Worm (Caenorhabditis elegans) whole organism, dauer: ENCODE results near the gene ccr-4.

Source experiments
- unc-62 ChIP-seq: sonication (generic microtip); optimal IDR thresholded peaks from 2 replicates; lab custom pipeline; 2017; ENCODE audit warnings: missing biosample characterization, missing genetic modification reagents, missing genetic modification characterization

Gene ccr-4

ce11 chrIV:12371879-12372278, 10.5 kb downstream of the ccr-4 start, which contains the start of gene wdr-46:
TSS of gene wdr-46 (plus strand) at chrIV:12372253.
- no peak for TF ChIP-seq unc-62

DNA sequence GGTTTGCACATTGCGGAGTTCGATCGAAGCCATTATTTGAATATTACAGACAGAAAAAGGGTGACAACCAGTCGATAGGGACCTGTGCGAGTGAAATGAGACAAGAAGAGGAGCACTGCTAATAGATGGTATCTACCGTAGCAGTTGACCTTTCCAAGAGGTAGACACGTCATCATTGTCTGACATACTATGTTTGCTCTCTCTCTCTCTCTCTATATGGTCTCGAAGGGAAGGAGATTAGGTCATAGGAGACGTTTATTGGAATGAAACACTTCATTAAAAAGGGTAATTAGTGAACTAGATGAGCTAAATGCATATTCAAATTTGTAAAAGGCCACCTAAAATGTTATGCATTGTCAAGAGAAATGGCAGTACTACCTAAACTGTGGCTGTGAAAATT, 14.7 kb downstream of the ccr-4 start, which contains the start of gene atz-1:
Gene atz-1, minus strand, starts transcription at position 101 of the 400 bp plus-strand sequence.
- TF ChIP-seq unc-62: no peak

ce11 chrIV:12378919-12379318, 17.6 kb downstream of the ccr-4 start:
- no peak for TF ChIP-seq unc-62

ce11 chrIV:12379784-12380183, 18.4 kb downstream of the ccr-4 start, which contains the start of gene thn-1:
TSS of gene thn-1 (plus strand) at chrIV:12380084.
- TF ChIP-seq unc-62: no peak

DNA sequence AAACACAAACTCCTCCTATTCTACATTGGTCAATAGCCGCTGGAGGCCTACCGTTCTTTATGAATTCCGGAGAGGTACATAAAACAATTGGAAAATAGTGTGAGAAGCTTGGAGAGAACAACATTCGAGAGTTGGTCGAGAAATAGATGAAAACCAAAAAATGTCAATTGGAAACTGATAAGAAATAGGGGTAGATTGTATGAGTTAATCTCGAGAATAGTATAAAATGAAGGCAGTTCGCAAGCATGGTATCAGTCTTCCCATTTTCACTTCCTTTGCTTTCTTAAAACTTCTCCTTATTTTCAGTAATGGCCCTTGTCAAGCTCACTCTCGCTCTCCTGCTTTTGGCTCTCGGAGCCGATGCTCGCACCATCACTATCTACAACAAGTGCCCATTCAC, 21.5 kb downstream of the ccr-4 start, which contains the start of gene thn-2:
Gene thn-2, plus strand, starts transcription at position 307 of the 400 bp plus-strand sequence.
- TF ChIP-seq unc-62: no peak

DNA sequence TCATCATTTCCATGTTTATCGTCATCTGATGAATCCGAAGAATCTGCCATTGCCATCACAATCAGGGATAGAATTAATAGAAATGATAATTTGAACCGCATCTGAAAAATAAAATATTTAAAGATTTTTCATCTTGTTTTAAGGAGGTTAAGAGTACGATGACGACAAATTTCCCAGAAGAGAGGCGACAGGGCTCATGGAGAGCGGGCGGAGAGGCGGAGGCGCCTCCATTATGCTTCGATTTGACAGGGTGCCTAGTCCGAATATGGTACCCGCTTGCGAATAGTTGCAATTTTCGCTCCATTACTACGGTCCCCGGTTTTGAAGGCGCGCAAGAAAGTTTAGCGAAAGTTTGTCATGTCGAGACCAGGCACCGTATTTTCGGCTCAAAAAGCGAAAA, 23.7 kb downstream of the ccr-4 start, which contains the start of gene F28D1.6:
Gene F28D1.6, minus strand, starts transcription at position 101 of the 400 bp plus-strand sequence.
- no peak for TF ChIP-seq unc-62

DNA sequence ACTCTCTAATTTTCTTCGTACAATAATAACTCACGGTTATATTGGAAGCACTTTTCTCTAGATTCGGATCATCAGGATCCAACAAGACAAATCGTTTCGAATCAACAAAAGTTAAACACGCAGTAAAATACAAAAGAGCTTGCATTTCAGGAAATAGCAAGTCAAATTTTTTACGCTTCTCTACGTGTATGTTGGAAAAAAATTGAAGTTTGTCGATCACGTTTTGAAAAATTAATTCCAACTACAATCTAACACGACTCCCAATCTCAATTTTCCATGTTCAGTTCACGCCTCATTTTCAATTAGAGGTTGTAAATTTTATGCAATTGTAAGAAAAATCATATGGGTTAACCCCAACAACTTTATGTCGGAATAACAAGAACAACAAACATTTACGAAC, 28.6 kb downstream of the ccr-4 start, which contains the start of gene spe-45:
Gene spe-45, minus strand, starts transcription at position 145 of the 400 bp plus-strand sequence.
- TF ChIP-seq unc-62: no peak

DNA sequence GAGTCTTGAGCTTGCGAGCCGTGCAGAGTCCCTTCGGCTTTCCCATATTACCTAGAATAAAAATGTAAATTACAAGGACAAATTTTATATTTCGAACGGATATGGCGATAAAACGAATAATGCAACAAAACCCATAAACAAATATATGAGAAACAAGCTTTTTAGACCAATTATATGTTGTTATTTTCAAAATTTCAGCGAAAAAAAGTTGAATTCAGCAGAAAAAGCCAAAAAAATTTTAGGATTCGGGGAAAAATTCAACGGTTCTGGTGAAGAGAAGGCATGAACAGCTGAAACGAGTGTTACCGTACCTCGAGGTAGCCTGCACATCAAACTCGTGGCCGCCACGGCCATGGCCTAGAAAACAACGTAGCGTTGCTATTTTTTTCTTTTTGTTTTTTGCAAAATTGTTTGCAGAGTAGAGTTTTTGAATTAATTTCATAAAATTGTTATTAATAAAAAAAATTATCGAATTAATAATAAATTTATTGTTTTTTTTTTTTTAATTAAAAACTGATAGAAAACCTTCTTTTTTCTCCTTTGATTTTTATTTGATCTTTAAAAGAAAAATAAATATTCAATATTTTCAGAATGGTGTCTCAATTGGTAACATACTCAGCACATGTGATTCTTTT, 29.8 kb downstream of the ccr-4 start, which contains the start of the genes rps-23 and dpm-3:
Gene rps-23, minus strand, starts transcription at position 51 of the 635 bp plus-strand sequence.
Gene dpm-3, plus strand, starts transcription at position 585 of the 635 bp plus-strand sequence.
- TF ChIP-seq unc-62: no peak

ce11 chrIV:12396645-12397258, 35.4 kb downstream of the ccr-4 start:
- TF ChIP-seq unc-62: no peak

DNA sequence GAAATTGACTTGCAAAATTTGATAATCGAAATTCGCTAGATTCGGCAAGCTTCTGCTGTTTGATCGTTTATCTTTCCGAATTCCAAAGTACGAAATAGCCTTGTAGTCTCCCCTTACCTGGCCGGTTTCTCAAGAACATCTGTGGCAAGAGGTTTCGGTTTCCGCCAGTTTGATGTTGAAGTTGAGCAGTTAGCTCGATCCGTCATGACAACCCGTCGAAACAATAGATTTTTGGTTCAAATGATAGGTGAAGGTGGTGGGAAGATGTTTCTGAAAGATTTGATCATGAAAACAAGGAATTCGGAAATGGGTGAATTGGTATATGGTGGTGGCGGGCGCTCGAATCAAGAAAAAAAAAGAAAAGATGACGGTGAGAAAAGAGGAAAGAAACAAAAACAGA, 37.1 kb downstream of the ccr-4 start, which contains the start of gene acs-20:
Gene acs-20, minus strand, starts transcription at position 270 of the 400 bp plus-strand sequence.
- TF ChIP-seq unc-62: no peak

- TF ChIP-seq unc-62: no peak
These were observed 38.6 kb downstream of the ccr-4 start for ce11 chrIV:12399983-12400382.

ce11 chrIV:12403440-12403839, 42.1 kb downstream of the ccr-4 start:
- no peak for TF ChIP-seq unc-62

ce11 chrIV:12404137-12404536, 42.8 kb downstream of the ccr-4 start, which contains the start of gene gex-3:
TSS of gene gex-3 (plus strand) at chrIV:12404431.
- no peak for TF ChIP-seq unc-62

DNA sequence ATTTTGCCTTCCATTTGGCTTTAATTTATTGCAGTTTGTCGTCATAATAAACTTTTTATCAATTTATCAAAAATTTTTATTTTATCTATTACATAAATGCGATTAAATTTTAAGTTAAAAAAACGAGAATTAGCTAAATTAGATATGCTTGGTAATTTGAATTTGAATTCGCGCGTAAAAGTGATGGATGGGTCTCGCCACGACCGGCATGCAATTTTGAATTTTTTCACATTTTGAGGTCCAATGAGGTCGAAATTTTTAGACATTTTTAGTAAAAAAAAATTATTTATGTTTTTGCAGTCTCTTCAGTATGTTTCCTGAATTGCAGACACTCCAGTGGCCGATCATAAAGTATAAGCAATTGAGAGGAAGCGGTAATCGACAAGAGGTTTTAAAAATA, 47.3 kb downstream of the ccr-4 start, which contains the start of gene dsb-1:
Gene dsb-1, plus strand, starts transcription at position 301 of the 400 bp plus-strand sequence.
- no peak for TF ChIP-seq unc-62

DNA sequence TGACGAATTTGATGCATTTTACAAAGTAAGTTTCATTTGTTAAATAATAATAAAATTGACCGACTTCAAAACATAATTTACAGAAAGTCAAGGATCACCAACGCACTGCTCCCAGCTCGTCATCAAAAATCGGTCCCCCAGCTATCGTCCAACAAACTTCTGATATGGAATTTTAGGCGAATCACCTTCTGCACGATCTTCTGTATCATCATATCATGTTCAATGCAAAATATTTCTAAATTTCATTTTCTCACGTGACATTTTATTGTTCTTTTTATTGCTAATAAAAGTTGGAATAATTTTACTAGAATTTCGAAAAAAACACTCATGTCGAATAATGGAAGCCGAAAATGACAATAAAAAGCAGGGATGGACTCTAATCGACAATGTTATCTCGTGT, 48.8 kb downstream of the ccr-4 start, which contains the start of gene acl-13:
Gene acl-13, plus strand, starts transcription at position 301 of the 400 bp plus-strand sequence.
- no peak for TF ChIP-seq unc-62

DNA sequence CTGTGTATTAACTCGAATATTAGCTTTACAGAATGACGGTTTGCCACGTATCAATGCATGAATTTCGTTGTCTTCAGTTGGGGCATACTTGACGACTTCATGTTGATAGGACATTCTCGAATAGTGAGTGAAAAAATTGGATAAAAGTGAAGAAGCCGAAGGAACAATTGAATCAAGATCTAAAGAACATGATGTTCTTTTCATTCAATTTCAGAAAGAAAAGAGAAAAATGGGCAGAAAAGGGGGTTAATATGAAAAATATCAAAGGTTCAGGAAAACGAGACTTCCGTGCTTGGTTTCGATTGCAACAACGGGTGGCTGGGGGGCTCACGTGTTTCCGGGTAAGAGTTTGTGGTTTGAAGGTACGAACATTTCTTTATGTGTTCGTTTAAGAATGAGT, 53.3 kb downstream of the ccr-4 start:
- TF ChIP-seq unc-62: no peak

ce11 chrIV:12416629-12417404, 55.5 kb downstream of the ccr-4 start:
- no peak for TF ChIP-seq unc-62
